Comparison of ENCODE assay signal across 7 worm cellular contexts in genomic region chrIII:12226089-12226682, ce11.
TF ChIP-seq lines count a peak whose summit lies in the region.

Gene Y75B8A.18 (minus strand): TSS chrIII:12226230.
Gene Y75B8A.19 (plus strand): TSS chrIII:12226632.

TF ChIP-seq in whole organism, L1 larva, 84 proteins besides CTCF, POLR2A, EP300 and RAD21 (continues in another document):
- TF ChIP-seq mdl-1 (tag; optimal IDR thresholded peaks at IDR 0.05; lab: Kevin White, UChicago): peak in 1 of 2 experiments; percentile 43
- peak; percentile 47 for TF ChIP-seq nhr-20 (tag; optimal IDR thresholded peaks at IDR 0.05; lab: Kevin White, UChicago)
- peak; percentile 38 for TF ChIP-seq egl-13 (tag; optimal IDR thresholded peaks at IDR 0.05; lab: Kevin White, UChicago)
- peak; percentile 58 for TF ChIP-seq unc-86 (tag; optimal IDR thresholded peaks at IDR 0.05; lab: Kevin White, UChicago)
- no peak for TF ChIP-seq hpl-2 (GFP tag; optimal IDR thresholded peaks at IDR 0.05; lab: Kevin White, UChicago)
- TF ChIP-seq lin-14 (GFP tag; optimal IDR thresholded peaks at IDR 0.05; lab: Kevin White, UChicago): no peak
- TF ChIP-seq ceh-8 (GFP tag; optimal IDR thresholded peaks at IDR 0.05; lab: Kevin White, UChicago): peak; percentile 4
- no peak for TF ChIP-seq nhr-84 (tag; optimal IDR thresholded peaks at IDR 0.05; lab: Kevin White, UChicago)
- TF ChIP-seq ama-1 (optimal IDR thresholded peaks at IDR 0.05; lab: Kevin White, UChicago): no peak
- peak; percentile 69 to 81 for TF ChIP-seq lsy-2 (tag; optimal IDR thresholded peaks at IDR 0.05; lab: Kevin White, UChicago)
- TF ChIP-seq aha-1 (tag; optimal IDR thresholded peaks at IDR 0.05; lab: Kevin White, UChicago): no peak
- TF ChIP-seq pag-3 (tag; optimal IDR thresholded peaks at IDR 0.05; lab: Kevin White, UChicago; ENCODE audit: borderline replicate concordance, insufficient read depth): no peak
- peak; percentile 65 for TF ChIP-seq snpc-4 (tag; optimal IDR thresholded peaks at IDR 0.05; lab: Kevin White, UChicago)

TF ChIP-seq in whole organism, L2 larva, 48 proteins besides CTCF, POLR2A, EP300 and RAD21 (continues in another document):
- TF ChIP-seq nhr-12 (tag; optimal IDR thresholded peaks at IDR 0.05; lab: Kevin White, UChicago) (no peak), nhr-237 (tag; optimal IDR thresholded peaks at IDR 0.05; lab: Kevin White, UChicago) (no peak), sem-4 (tag; optimal IDR thresholded peaks at IDR 0.05; lab: Kevin White, UChicago) (no peak), nhr-11 (tag; optimal IDR thresholded peaks at IDR 0.05; lab: Kevin White, UChicago) (no peak), ZK546.5 (tag; optimal IDR thresholded peaks at IDR 0.05; lab: Kevin White, UChicago) (no peak), Y55F3AM.14 (GFP tag; optimal IDR thresholded peaks at IDR 0.05; lab: Kevin White, UChicago) (no peak), skn-1 (tag; optimal IDR thresholded peaks at IDR 0.05; lab: Kevin White, UChicago) (no peak), peb-1 (tag; optimal IDR thresholded peaks at IDR 0.05; lab: Kevin White, UChicago) (no peak), snpc-4 (tag; optimal IDR thresholded peaks at IDR 0.05; lab: Kevin White, UChicago) (peak; percentile 19), lin-13 (GFP tag; optimal IDR thresholded peaks at IDR 0.05; lab: Kevin White, UChicago) (peak; percentile 40), mdl-1 (tag; optimal IDR thresholded peaks at IDR 0.05; lab: Kevin White, UChicago) (no peak), sma-3 (GFP tag; optimal IDR thresholded peaks at IDR 0.05; lab: Kevin White, UChicago) (peak; percentile 32), lin-39 (tag; optimal IDR thresholded peaks at IDR 0.05; lab: Kevin White, UChicago) (no peak), F13H6.1 (tag; optimal IDR thresholded peaks at IDR 0.05; lab: Kevin White, UChicago) (peak; percentile 22)

TF ChIP-seq in whole organism, L3 larva, 47 proteins besides CTCF, POLR2A, EP300 and RAD21 (continues in another document):
- TF ChIP-seq elt-3 (tag; optimal IDR thresholded peaks at IDR 0.05; lab: Kevin White, UChicago) (no peak), unc-62 (GFP tag; optimal IDR thresholded peaks at IDR 0.05; lab: Kevin White, UChicago) (no peak), nfya-1 (tag; optimal IDR thresholded peaks at IDR 0.05; lab: Kevin White, UChicago; ENCODE audit: insufficient read depth) (peak; percentile 87), ceh-82 (tag; optimal IDR thresholded peaks at IDR 0.05; lab: Kevin White, UChicago) (no peak), ceh-16 (tag; optimal IDR thresholded peaks at IDR 0.05; lab: Kevin White, UChicago) (no peak), aly-2 (tag; optimal IDR thresholded peaks at IDR 0.05; lab: Kevin White, UChicago) (no peak), hmg-11 (tag; optimal IDR thresholded peaks at IDR 0.05; lab: Kevin White, UChicago) (peak; percentile 16), pha-4 (tag; optimal IDR thresholded peaks at IDR 0.05; lab: Kevin White, UChicago) (peak; percentile 67), nhr-43 (tag; optimal IDR thresholded peaks at IDR 0.05; lab: Kevin White, UChicago; ENCODE audit: poor library complexity, severe bottlenecking) (no peak), fos-1 (tag; optimal IDR thresholded peaks at IDR 0.05; lab: Kevin White, UChicago) (no peak), zag-1 (tag; optimal IDR thresholded peaks at IDR 0.05; lab: Kevin White, UChicago) (no peak), egl-5 (tag; optimal IDR thresholded peaks at IDR 0.05; lab: Kevin White, UChicago) (peak; percentile 13), nhr-237 (tag; optimal IDR thresholded peaks at IDR 0.05; lab: Kevin White, UChicago) (no peak), ama-1 (optimal IDR thresholded peaks at IDR 0.05; lab: Kevin White, UChicago) (no peak)

TF ChIP-seq in whole organism, L4 larva, 104 proteins besides CTCF, POLR2A, EP300 and RAD21 (continues in another document):
- TF ChIP-seq hif-1 (tag; optimal IDR thresholded peaks at IDR 0.05; lab: Kevin White, UChicago) (peak in 1 of 2 experiments; percentile 10), dpl-1 (GFP tag; optimal IDR thresholded peaks at IDR 0.05; lab: Kevin White, UChicago) (peak; percentile 85), unc-62 (GFP tag; optimal IDR thresholded peaks at IDR 0.05 in 1 of 2; lab: Kevin White, UChicago) (peak in 1 of 2 experiments; percentile 58), unc-62 (tag; optimal IDR thresholded peaks at IDR 0.05; lab: Kevin White, UChicago) (no peak), mep-1 (tag; optimal IDR thresholded peaks at IDR 0.05; lab: Kevin White, UChicago) (peak; percentile 42), hlh-30 (tag; optimal IDR thresholded peaks at IDR 0.05; lab: Kevin White, UChicago; ENCODE audit: insufficient read depth) (peak; percentile 48), mdt-29 (GFP tag; IDR thresholded peaks at IDR 0.05; lab: Robert Waterston, UW) (no peak), mes-2 (tag; optimal IDR thresholded peaks at IDR 0.05; lab: Kevin White, UChicago; ENCODE audit: poor library complexity, severe bottlenecking) (peak; percentile 78), nhr-10 (tag; optimal IDR thresholded peaks at IDR 0.05; lab: Kevin White, UChicago) (no peak), nhr-6 (tag; optimal IDR thresholded peaks at IDR 0.05; lab: Kevin White, UChicago) (peak; percentile 24), lin-38 (GFP tag; IDR thresholded peaks at IDR 0.05; lab: Robert Waterston, UW) (peak; percentile 95), lsy-2 (tag; optimal IDR thresholded peaks at IDR 0.05; lab: Kevin White, UChicago) (peak in 1 of 2 experiments; percentile 56), pqm-1 (tag; optimal IDR thresholded peaks at IDR 0.05; lab: Kevin White, UChicago) (no peak)

TF ChIP-seq in whole organism, late embryonic, 69 proteins besides CTCF, POLR2A, EP300 and RAD21:
- no peak for TF ChIP-seq pha-4 (tag; optimal IDR thresholded peaks at IDR 0.05; lab: Kevin White, UChicago)
- no peak for TF ChIP-seq unc-55 (GFP tag; optimal IDR thresholded peaks at IDR 0.05; lab: Kevin White, UChicago)
- TF ChIP-seq fkh-10 (GFP tag; optimal IDR thresholded peaks at IDR 0.05; lab: Kevin White, UChicago): no peak
- TF ChIP-seq eyg-1 (tag; optimal IDR thresholded peaks at IDR 0.05; lab: Kevin White, UChicago): no peak
- peak; percentile 42 for TF ChIP-seq nfya-1 (tag; optimal IDR thresholded peaks at IDR 0.05; lab: Kevin White, UChicago)
- peak; percentile 31 for TF ChIP-seq hlh-30 (tag; optimal IDR thresholded peaks at IDR 0.05; lab: Kevin White, UChicago; ENCODE audit: insufficient read depth)
- peak; percentile 88 for TF ChIP-seq unc-42 (tag; optimal IDR thresholded peaks at IDR 0.05; lab: Kevin White, UChicago)
- TF ChIP-seq C08G9.2 (tag; optimal IDR thresholded peaks at IDR 0.05; lab: Kevin White, UChicago): no peak
- TF ChIP-seq hlh-6 (tag; optimal IDR thresholded peaks at IDR 0.05; lab: Kevin White, UChicago): no peak
- no peak for TF ChIP-seq nhr-232 (tag; optimal IDR thresholded peaks at IDR 0.05; lab: Kevin White, UChicago)
- peak; percentile 7 for TF ChIP-seq tbx-2 (tag; optimal IDR thresholded peaks at IDR 0.05; lab: Kevin White, UChicago)
- no peak for TF ChIP-seq ttx-3 (tag; optimal IDR thresholded peaks at IDR 0.05; lab: Kevin White, UChicago)

TF ChIP-seq in whole organism, mixed stage, embryonic, 35 proteins besides CTCF, POLR2A, EP300 and RAD21 (continues in another document):
- TF ChIP-seq unc-39 (tag; optimal IDR thresholded peaks at IDR 0.05; lab: Kevin White, UChicago) (no peak), mab-5 (tag; optimal IDR thresholded peaks at IDR 0.05; lab: Kevin White, UChicago) (no peak), elt-1 (tag; optimal IDR thresholded peaks at IDR 0.05; lab: Kevin White, UChicago; ENCODE audit: borderline replicate concordance, insufficient read depth) (no peak), nhr-76 (tag; optimal IDR thresholded peaks at IDR 0.05; lab: Kevin White, UChicago) (no peak), sptf-1 (tag; optimal IDR thresholded peaks at IDR 0.05; lab: Kevin White, UChicago) (no peak), ztf-11 (tag; optimal IDR thresholded peaks at IDR 0.05; lab: Kevin White, UChicago) (no peak), lin-13 (tag; optimal IDR thresholded peaks at IDR 0.05; lab: Kevin White, UChicago) (peak; percentile 28), drap-1 (GFP tag; optimal IDR thresholded peaks at IDR 0.05; lab: Kevin White, UChicago) (no peak), ham-2 (GFP tag; optimal IDR thresholded peaks at IDR 0.05; lab: Kevin White, UChicago) (no peak), mls-2 (tag; optimal IDR thresholded peaks at IDR 0.05; lab: Kevin White, UChicago) (no peak), ceh-39 (tag; optimal IDR thresholded peaks at IDR 0.05; lab: Kevin White, UChicago) (peak; percentile 50), lin-32 (GFP tag; optimal IDR thresholded peaks at IDR 0.05; lab: Kevin White, UChicago) (no peak), tbx-8 (GFP tag; optimal IDR thresholded peaks at IDR 0.05; lab: Kevin White, UChicago) (no peak), bed-3 (GFP tag; optimal IDR thresholded peaks at IDR 0.05; lab: Kevin White, UChicago) (no peak), flh-1 (GFP tag; optimal IDR thresholded peaks at IDR 0.05; lab: Kevin White, UChicago) (no peak), snpc-4 (tag; optimal IDR thresholded peaks at IDR 0.05; lab: Kevin White, UChicago) (no peak), ceh-43 (GFP tag; optimal IDR thresholded peaks at IDR 0.05; lab: Kevin White, UChicago) (no peak)

TF ChIP-seq in whole organism, young adult, 124 proteins besides CTCF, POLR2A, EP300 and RAD21:
- TF ChIP-seq snpc-4 (GFP tag; optimal IDR thresholded peaks at IDR 0.05; lab: Kevin White, UChicago) (no peak), snpc-4 (tag; optimal IDR thresholded peaks at IDR 0.05; lab: Kevin White, UChicago) (peak in 1 of 4 experiments; percentile 25), lir-1 (GFP tag; conservative IDR thresholded peaks at IDR 0.05; lab: Robert Waterston, UW) (no peak), efl-1 (GFP tag; optimal IDR thresholded peaks at IDR 0.05; lab: Kevin White, UChicago) (peak; percentile 65), mcd-1 (GFP tag; IDR thresholded peaks at IDR 0.05; lab: Robert Waterston, UW) (peak; percentile 93), ceh-27 (GFP tag; optimal IDR thresholded peaks at IDR 0.05; lab: Kevin White, UChicago) (no peak), F57C9.4 (tag; optimal IDR thresholded peaks at IDR 0.05; lab: Kevin White, UChicago) (no peak), D2030.7 (GFP tag; IDR thresholded peaks at IDR 0.05; lab: Robert Waterston, UW) (no peak), lin-35 (GFP tag; optimal IDR thresholded peaks at IDR 0.05; lab: Kevin White, UChicago) (peak in 1 of 3 experiments; percentile 84), lin-54 (GFP tag; optimal IDR thresholded peaks at IDR 0.05; lab: Kevin White, UChicago) (peak; percentile 77), B0261.1 (tag; optimal IDR thresholded peaks at IDR 0.05; lab: Kevin White, UChicago) (no peak), dpl-1 (GFP tag; optimal IDR thresholded peaks at IDR 0.05; lab: Kevin White, UChicago) (peak; percentile 44)
